Fruit fly (Drosophila melanogaster) whole organism, wandering third instar larva: ENCODE measurements around the gene tth.

Experiments
- CG9705 ChIP-seq: fragments of 200-800 bp; sonication (Bioruptor generic); optimal IDR thresholded peaks from 2 replicates; lab custom pipeline; 2018; ENCODE audit warnings: missing biosample characterization, mild to moderate bottlenecking, missing genetic modification characterization
- br ChIP-seq: fragments of 200-800 bp; sonication (Bioruptor generic); optimal IDR thresholded peaks from 2 replicates; lab custom pipeline; 2016; ENCODE audit warnings: missing biosample characterization, missing genetic modification characterization
- dl ChIP-seq, 2 experiments: fragments of 175-275, 200-275 bp in 1 of 2; fragments of 200-275 bp in 1 of 2; sonication (Bioruptor generic); optimal IDR thresholded peaks; lab custom pipeline; 2018; ENCODE audit warnings: mild to moderate bottlenecking in 2 of 2, missing biosample characterization in 2 of 2, missing genetic modification characterization in 2 of 2, moderate library complexity in 2 of 2; ENCODE audit not compliant: partially characterized antibody in 2 of 2, insufficient read depth in 1 of 2
- h ChIP-seq: fragments of 200-800 bp; sonication (Bioruptor generic); optimal IDR thresholded peaks from 3 replicates; lab custom pipeline; 2016; ENCODE audit warnings: missing biosample characterization, mild to moderate bottlenecking, missing genetic modification characterization
- psq ChIP-seq: fragments of 200-800 bp; sonication (Bioruptor generic); optimal IDR thresholded peaks from 3 replicates; lab custom pipeline; 2017; ENCODE audit warnings: missing biosample characterization, mild to moderate bottlenecking, missing genetic modification characterization, moderate library complexity
- sv ChIP-seq: fragments of 200-800 bp; sonication (Bioruptor generic); optimal IDR thresholded peaks from 3 replicates; lab custom pipeline; 2016; ENCODE audit warnings: missing biosample characterization, missing genetic modification characterization

The tth gene

DNA sequence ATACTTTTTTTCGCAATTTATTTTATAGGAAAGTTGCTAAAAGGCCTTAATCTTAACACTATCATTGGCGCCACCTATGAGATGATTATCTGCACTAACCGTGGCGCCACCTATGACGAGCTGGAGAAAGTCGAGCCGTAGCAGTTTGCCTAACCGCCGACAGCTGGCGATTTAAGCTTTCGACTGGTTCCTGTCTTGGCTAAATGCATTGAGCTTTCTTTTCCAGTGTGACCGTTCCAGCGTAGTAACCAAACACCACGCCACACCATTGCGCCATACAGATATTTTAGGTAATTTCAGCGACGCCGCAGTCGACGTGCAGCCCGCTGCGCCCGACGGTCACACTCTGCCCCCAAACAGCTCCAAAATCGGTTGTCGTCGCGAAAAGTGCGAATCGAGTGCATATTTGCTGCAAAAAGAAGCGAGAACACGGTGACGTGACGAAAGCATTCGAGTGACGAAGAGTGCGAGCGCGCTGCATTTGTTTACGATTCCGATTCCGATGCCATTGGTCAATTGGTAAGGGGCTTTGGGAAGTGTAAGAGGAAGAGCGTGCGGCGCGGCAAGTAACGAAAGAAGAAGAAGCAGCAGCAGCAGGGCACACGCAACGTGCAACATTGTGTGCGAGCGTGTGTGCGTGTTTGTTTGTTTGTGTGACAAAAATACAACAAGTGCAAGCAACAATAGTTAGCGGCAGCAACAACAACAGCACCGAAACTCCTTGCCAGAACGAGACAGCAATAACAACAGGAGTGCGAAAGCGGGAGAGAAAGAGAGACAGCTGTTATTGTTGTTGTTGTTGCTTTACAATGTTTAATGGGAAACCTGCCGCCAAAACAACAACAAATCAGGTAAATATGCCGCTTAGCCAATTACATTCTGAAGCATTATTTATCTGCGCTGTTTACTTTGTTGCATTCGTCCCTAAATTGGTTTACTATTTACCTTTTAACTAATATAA, 52.6 kb downstream of the tth start, which contains the start of the genes CG46311 and Tpst (continued):
- TF ChIP-seq br, result peak; percentile 35
- TF ChIP-seq sv (GFP tag; lab: Kevin White, UChicago), result peak; percentile 24
- TF ChIP-seq psq (GFP tag; lab: Kevin White, UChicago), result peak; percentile 41
- peak; percentile 54 for TF ChIP-seq h
- peak; percentile 22 for TF ChIP-seq CG9705
- TF ChIP-seq dl (GFP tag; optimal IDR thresholded peaks at IDR 0.05; lab: Kevin White, UChicago; ENCODE audit: insufficient read depth in 1 of 2, partially characterized antibody in 2 of 2), result no peak
